Worm (Caenorhabditis elegans) whole organism, L1 larva: Measurements from ENCODE around the gene Y6G8.15.

Source experiments
- C04F5.9 ChIP-seq: sonication (generic microtip); optimal IDR thresholded peaks from 2 replicates; lab custom pipeline; 2016; ENCODE audit warnings: missing genetic modification characterization, missing compliant biosample characterization
- Y116A8C.19 ChIP-seq: sonication (generic microtip); optimal IDR thresholded peaks from 2 replicates; lab custom pipeline; 2016; ENCODE audit warnings: missing compliant biosample characterization, missing genetic modification characterization, borderline replicate concordance
- aly-2 ChIP-seq: fragments of 150-350 bp; optimal IDR thresholded peaks from 2 replicates; lab custom pipeline; 2014; ENCODE audit warnings: missing biosample characterization, missing genetic modification characterization
- ceh-63 ChIP-seq: fragments of 200-800 bp; sonication (Bioruptor generic); optimal IDR thresholded peaks from 2 replicates; lab custom pipeline; 2018; ENCODE audit warnings: mild to moderate bottlenecking, missing genetic modification characterization, missing compliant biosample characterization
- ceh-82 ChIP-seq, 3 experiments: fragments of 150-350 bp in 1 of 3; sonication (generic microtip) in 2 of 3; optimal IDR thresholded peaks; 2 replicates each; lab custom pipeline; 2014 to 2017; ENCODE audit warnings: missing biosample characterization in 3 of 3, missing genetic modification characterization in 3 of 3
- ces-1 ChIP-seq: fragments of 150-350 bp; optimal IDR thresholded peaks from 2 replicates; lab custom pipeline; 2014; ENCODE audit warnings: missing biosample characterization, missing genetic modification reagents, missing genetic modification characterization
- dsc-1 ChIP-seq: sonication (generic microtip); optimal IDR thresholded peaks from 2 replicates; lab custom pipeline; 2016; ENCODE audit warnings: mild to moderate bottlenecking, missing genetic modification characterization, missing compliant biosample characterization
- efl-1 ChIP-seq, 4 experiments: fragments of 150-350 bp; optimal IDR thresholded peaks in 3 of 4; peaks in 1 of 4; 1 replicate in 1 of 4; 2 replicates in 3 of 4; lab custom pipeline; 2014; ENCODE audit warnings: missing biosample characterization in 2 of 4, missing genetic modification characterization in 2 of 4, missing genetic modification reagents in 2 of 4
- efl-3 ChIP-seq: fragments of 200-800 bp; sonication (Bioruptor generic); optimal IDR thresholded peaks from 2 replicates; lab custom pipeline; 2018; ENCODE audit warnings: mild to moderate bottlenecking, missing genetic modification characterization, missing compliant biosample characterization
- elt-2 ChIP-seq: sonication (generic microtip); optimal IDR thresholded peaks from 2 replicates; lab custom pipeline; 2016; ENCODE audit warnings: missing genetic modification characterization, mild to moderate bottlenecking, inconsistent platforms, missing compliant biosample characterization, missing genetic modification reagents
- elt-3 ChIP-seq, 6 experiments: fragments of 150-350 bp in 1 of 6; sonication (generic microtip); optimal IDR thresholded peaks; 2 replicates each; lab custom pipeline; 2017 to 2018; ENCODE audit warnings: missing biosample characterization in 6 of 6, missing genetic modification characterization in 6 of 6, inconsistent platforms in 1 of 6
- fkh-4 ChIP-seq: sonication (generic microtip); optimal IDR thresholded peaks from 2 replicates; lab custom pipeline; 2016; ENCODE audit warnings: missing compliant biosample characterization, missing genetic modification characterization, borderline replicate concordance
- grh-1 ChIP-seq: fragments of 200-800 bp; sonication (Bioruptor generic); IDR thresholded peaks from 2 replicates; pipeline ENCODE4 v1.3.6; 2022; ENCODE audit warnings: missing genetic modification reagents, missing genetic modification characterization, missing compliant biosample characterization
- irx-1 ChIP-seq: sonication (generic microtip); optimal IDR thresholded peaks from 2 replicates; lab custom pipeline; 2016; ENCODE audit warnings: missing genetic modification characterization, missing compliant biosample characterization
- jun-1 ChIP-seq: fragments of 150-350 bp; optimal IDR thresholded peaks from 2 replicates; lab custom pipeline; 2014; ENCODE audit warnings: missing biosample characterization, missing genetic modification reagents, missing genetic modification characterization
- lin-35 ChIP-seq, 2 experiments: fragments of 150-350 bp; optimal IDR thresholded peaks; 2 replicates each; lab custom pipeline; 2014; ENCODE audit warnings: missing biosample characterization in 2 of 2, missing genetic modification characterization in 2 of 2, missing genetic modification reagents in 2 of 2
- lir-3 ChIP-seq: sonication (generic microtip); optimal IDR thresholded peaks from 2 replicates; lab custom pipeline; 2016; ENCODE audit warnings: mild to moderate bottlenecking, missing genetic modification characterization, moderate library complexity, missing compliant biosample characterization; ENCODE audit not compliant: poor library complexity
- lsy-2 ChIP-seq, 2 experiments: fragments of 150-350 bp; optimal IDR thresholded peaks; 2 replicates each; lab custom pipeline; 2014; ENCODE audit warnings: missing biosample characterization in 2 of 2, missing genetic modification characterization in 2 of 2
- mef-2 ChIP-seq: fragments of 150-350 bp; optimal IDR thresholded peaks from 2 replicates; lab custom pipeline; 2014; ENCODE audit warnings: missing biosample characterization, missing genetic modification characterization
- mep-1 ChIP-seq: fragments of 150-350 bp; optimal IDR thresholded peaks from 2 replicates; lab custom pipeline; 2014; ENCODE audit warnings: missing biosample characterization, missing genetic modification characterization
- nhr-12 ChIP-seq: sonication (generic microtip); optimal IDR thresholded peaks from 2 replicates; lab custom pipeline; 2017; ENCODE audit warnings: missing biosample characterization, missing genetic modification characterization
- nhr-19 ChIP-seq: fragments of 200-800 bp; sonication (Bioruptor generic); conservative IDR thresholded peaks from 2 replicates; pipeline ENCODE4 v1.3.6; 2022; ENCODE audit warnings: missing genetic modification characterization, missing compliant biosample characterization
- nhr-237 ChIP-seq: fragments of 150-350 bp; optimal IDR thresholded peaks from 2 replicates; lab custom pipeline; 2014; ENCODE audit warnings: missing biosample characterization, missing genetic modification characterization
- nhr-85 ChIP-seq: sonication (generic microtip); peaks from one replicate; lab custom pipeline; 2016; ENCODE audit warnings: missing genetic modification characterization, inconsistent platforms, missing compliant biosample characterization
- pax-3 ChIP-seq: fragments of 200-800 bp; sonication (Bioruptor generic); optimal IDR thresholded peaks from 2 replicates; lab custom pipeline; 2018; ENCODE audit warnings: mild to moderate bottlenecking, missing genetic modification characterization, moderate library complexity, missing compliant biosample characterization
- snu-23 ChIP-seq: sonication (generic microtip); optimal IDR thresholded peaks from 2 replicates; lab custom pipeline; 2016; ENCODE audit warnings: missing genetic modification characterization, missing compliant biosample characterization
- sptf-1 ChIP-seq: fragments of 150-350 bp; optimal IDR thresholded peaks from 2 replicates; lab custom pipeline; 2014; ENCODE audit warnings: missing biosample characterization, missing genetic modification characterization
- swsn-7 ChIP-seq: sonication (generic microtip); optimal IDR thresholded peaks from 2 replicates; lab custom pipeline; 2016; ENCODE audit warnings: missing genetic modification characterization, missing compliant biosample characterization
- tbx-2 ChIP-seq: sonication (generic microtip); optimal IDR thresholded peaks from 2 replicates; lab custom pipeline; 2016; ENCODE audit warnings: missing genetic modification characterization, missing compliant biosample characterization
- tlp-1 ChIP-seq: fragments of 150-350 bp; optimal IDR thresholded peaks from 2 replicates; lab custom pipeline; 2014; ENCODE audit warnings: missing biosample characterization, missing genetic modification characterization
- unc-30 ChIP-seq: sonication (generic microtip); optimal IDR thresholded peaks from 2 replicates; lab custom pipeline; 2017; ENCODE audit warnings: missing biosample characterization, missing genetic modification characterization
- zag-1 ChIP-seq: fragments of 150-350 bp; optimal IDR thresholded peaks from 2 replicates; lab custom pipeline; 2014; ENCODE audit warnings: missing biosample characterization, missing genetic modification characterization
- ztf-11 ChIP-seq, 2 experiments: sonication (generic microtip); optimal IDR thresholded peaks; 2 replicates each; lab custom pipeline; 2016 to 2017; ENCODE audit warnings: missing genetic modification characterization in 2 of 2, missing biosample characterization in 1 of 2, missing compliant biosample characterization in 1 of 2
- ztf-4 ChIP-seq: fragments of 150-350 bp; optimal IDR thresholded peaks from 2 replicates; lab custom pipeline; 2014; ENCODE audit warnings: missing biosample characterization, missing genetic modification characterization

Gene Y6G8.15

ce11 chrV:17623230-17623629, 12.8 kb upstream of the Y6G8.15 start, which contains the start of gene F57G4.1:
F57G4.1 (plus strand) TSS chrV:17623530.
- TF ChIP-seq ceh-82 (tag; optimal IDR thresholded peaks at IDR 0.05; lab: Kevin White, UChicago) = no peak
- TF ChIP-seq nhr-19 (GFP tag; lab: Robert Waterston, UW) = no peak
- no peak for TF ChIP-seq nhr-85 (tag; lab: Kevin White, UChicago)
- TF ChIP-seq mef-2 (tag; lab: Kevin White, UChicago) = no peak
- no peak for TF ChIP-seq nhr-12 (tag; lab: Kevin White, UChicago)
- no peak for TF ChIP-seq dsc-1 (tag; lab: Kevin White, UChicago)
- no peak for TF ChIP-seq unc-30
- TF ChIP-seq lsy-2 (tag; optimal IDR thresholded peaks at IDR 0.05; lab: Kevin White, UChicago) = no peak
- TF ChIP-seq ces-1 (GFP tag; lab: Kevin White, UChicago) = no peak
- no peak for TF ChIP-seq aly-2 (tag; lab: Kevin White, UChicago)
- TF ChIP-seq sptf-1 = no peak
- no peak for TF ChIP-seq tlp-1 (tag; lab: Kevin White, UChicago)
- no peak for TF ChIP-seq irx-1 (tag; lab: Kevin White, UChicago)
- no peak for TF ChIP-seq ztf-4 (tag; lab: Kevin White, UChicago)
- TF ChIP-seq swsn-7 (tag; lab: Kevin White, UChicago) = no peak
- TF ChIP-seq jun-1 (tag; lab: Kevin White, UChicago) = no peak
- TF ChIP-seq, all 84 proteins: peak for 0

DNA sequence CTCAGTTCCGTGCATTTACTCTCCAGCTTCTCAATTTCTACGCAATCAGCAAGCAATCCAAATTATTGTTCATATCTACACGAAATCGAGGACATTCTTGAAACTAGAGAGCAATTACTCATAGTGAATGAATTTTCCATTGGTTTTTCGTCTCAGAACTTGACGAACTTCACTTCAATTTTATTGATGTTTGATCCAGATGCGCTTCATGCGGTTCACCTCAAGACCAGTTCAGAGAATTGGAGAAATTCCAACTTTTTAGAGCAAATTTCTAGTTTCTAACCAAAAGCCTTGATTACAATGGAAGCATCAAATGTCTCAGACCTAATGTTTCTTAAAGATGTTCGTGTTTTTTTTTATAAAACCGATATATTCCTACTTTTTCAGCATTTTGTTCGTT, 9.9 kb upstream of the Y6G8.15 start, which contains the start of gene Y6G8.8:
Y6G8.8 (plus strand) TSS at position 301 of the 400 bp plus-strand sequence.
- TF ChIP-seq nhr-237 (tag; lab: Kevin White, UChicago) = no peak
- no peak for TF ChIP-seq Y116A8C.19
- no peak for TF ChIP-seq snu-23 (GFP tag; lab: Kevin White, UChicago)

DNA sequence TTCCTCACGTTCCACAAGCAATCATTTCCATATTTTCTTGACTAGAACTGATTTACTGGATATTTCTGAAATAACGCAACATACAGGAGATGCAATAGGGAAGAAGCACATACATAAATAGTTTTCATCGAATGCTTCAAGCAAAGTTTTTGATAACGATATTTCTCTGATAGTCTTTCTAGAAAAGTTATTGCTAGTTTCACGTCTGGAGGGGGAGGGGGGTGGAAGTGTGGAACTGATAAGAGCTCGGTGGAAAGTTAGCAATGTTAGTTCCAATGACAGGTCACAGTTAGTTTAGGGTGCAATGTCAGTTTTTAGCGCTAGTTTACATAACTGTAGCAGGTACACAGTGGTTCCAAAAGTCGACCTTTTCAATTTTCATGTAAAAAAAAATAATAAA, 6.4 kb upstream of the Y6G8.15 start, which contains the start of gene Y6G8.6:
Y6G8.6 (minus strand) TSS at position 98 of the 400 bp plus-strand sequence.
- TF ChIP-seq efl-3 (GFP tag; lab: Kevin White, UChicago) (no peak), tbx-2 (tag; lab: Kevin White, UChicago) (no peak), mep-1 (no peak), elt-2 (tag; lab: Kevin White, UChicago) (peak; percentile 72), lin-35 (GFP tag; optimal IDR thresholded peaks at IDR 0.05; lab: Kevin White, UChicago) (no peak), elt-3 (tag; optimal IDR thresholded peaks at IDR 0.05; lab: Kevin White, UChicago) (no peak)

DNA sequence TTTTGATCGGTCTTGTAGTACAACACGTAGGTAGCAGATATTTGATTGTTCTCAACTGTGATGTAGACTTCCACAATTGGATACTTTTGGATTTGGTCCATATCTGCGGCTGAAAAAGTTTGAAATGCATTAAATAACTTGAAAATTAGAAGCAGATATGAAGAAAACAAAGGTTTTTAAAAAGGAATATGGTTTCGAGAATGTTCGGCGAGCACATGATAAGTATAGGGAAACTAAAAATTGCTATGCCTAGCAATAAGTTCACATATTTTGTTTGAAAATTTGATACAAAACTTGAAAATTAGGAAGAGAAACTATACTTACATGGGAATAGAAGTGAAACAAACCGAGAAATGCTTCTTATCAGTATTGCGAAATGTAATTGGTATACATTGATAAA, 5.2 kb upstream of the Y6G8.15 start, which contains the start of gene Y6G8.5:
Y6G8.5 (minus strand) TSS at position 101 of the 400 bp plus-strand sequence.
- TF ChIP-seq ceh-63 (GFP tag; lab: Kevin White, UChicago) (no peak), efl-1 (optimal IDR thresholded peaks at IDR 0.05; lab: Kevin White, UChicago) (no peak), efl-1 (GFP tag; optimal IDR thresholded peaks at IDR 0.05 in 1 of 2; lab: Kevin White, UChicago) (peak in 1 of 2 experiments; percentile 2), elt-2 (tag; lab: Kevin White, UChicago) (peak; percentile 12)
- TF ChIP-seq, all 84 proteins: peak for 2

ce11 chrV:17614251-17614650, 3.8 kb upstream of the Y6G8.15 start, which contains the start of gene Y6G8.14:
Y6G8.14 (minus strand) TSS chrV:17614351.
- TF ChIP-seq ztf-11 (tag; optimal IDR thresholded peaks at IDR 0.05; lab: Kevin White, UChicago) (no peak), pax-3 (tag; lab: Kevin White, UChicago) (no peak), lin-35 (GFP tag; optimal IDR thresholded peaks at IDR 0.05; lab: Kevin White, UChicago) (no peak), grh-1 (GFP tag; lab: Robert Waterston, UW) (no peak), C04F5.9 (tag; lab: Kevin White, UChicago) (no peak), fkh-4 (tag; lab: Kevin White, UChicago) (no peak)
- TF ChIP-seq, all 84 proteins: peak for 0

DNA sequence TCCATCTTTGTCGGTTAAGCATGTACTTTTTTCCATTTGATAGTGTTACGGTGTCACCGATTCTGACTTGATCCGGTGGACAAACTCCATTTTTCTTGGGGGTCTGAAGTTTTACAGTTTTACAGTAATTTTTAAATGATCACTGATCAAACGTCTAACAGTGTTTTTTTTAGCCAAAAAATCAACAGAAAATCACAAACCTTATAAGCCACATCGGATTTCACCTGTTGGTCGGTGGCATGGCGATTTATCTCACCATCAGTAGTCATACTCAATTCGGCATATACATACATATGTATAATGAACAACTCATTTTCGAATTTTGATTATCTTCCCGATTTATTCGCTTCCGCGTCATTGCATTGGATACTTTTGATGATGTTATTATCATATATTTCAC, 2.6 kb downstream of the Y6G8.15 start, which contains the start of gene srz-91:
srz-91 (plus strand) TSS at position 301 of the 400 bp plus-strand sequence.
- TF ChIP-seq zag-1 (tag; lab: Kevin White, UChicago) (no peak), lir-3 (tag; lab: Kevin White, UChicago) (no peak), unc-30 (no peak)
